Worm (Caenorhabditis elegans): ENCODE data around the gene W03F9.1.

ce11 chrV:123915-124314 lies 2.6 kb downstream of the W03F9.1 start:
- no peak for TF ChIP-seq ceh-24 (tag; optimal IDR thresholded peaks at IDR 0.05)
- TF ChIP-seq pha-4 (tag; optimal IDR thresholded peaks at IDR 0.05): no peak
- TF ChIP-seq tbx-2 (tag; optimal IDR thresholded peaks at IDR 0.05): no peak
- no peak for TF ChIP-seq ama-1 (optimal IDR thresholded peaks at IDR 0.05)
